Fruit fly (Drosophila melanogaster) whole organism, embryonic: ENCODE measurements around the gene shv.
A peak's percentile ranks its signal among the peaks of the same experiment; 100 is the strongest.

Experiments used
- CG10654 ChIP-seq: fragments of 200-800 bp; sonication (Bioruptor generic); optimal IDR thresholded peaks from 2 replicates; lab custom pipeline; 2016; ENCODE audit warnings: missing biosample characterization, missing genetic modification characterization
- CG12659 ChIP-seq: fragments of 200-800 bp; sonication (Bioruptor generic); optimal IDR thresholded peaks from 3 replicates; lab custom pipeline; 2017; ENCODE audit warnings: mild to moderate bottlenecking, missing biosample characterization, missing genetic modification reagents, missing genetic modification characterization
- CG13424 ChIP-seq: fragments of 200-800 bp; sonication (Bioruptor generic); optimal IDR thresholded peaks from 2 replicates; lab custom pipeline; 2019; ENCODE audit warnings: missing biosample characterization, mild to moderate bottlenecking, missing genetic modification characterization, moderate library complexity
- CG14710 ChIP-seq: fragments of 200-800 bp; sonication (Bioruptor generic); optimal IDR thresholded peaks from 3 replicates; lab custom pipeline; 2019; ENCODE audit warnings: missing biosample characterization, mild to moderate bottlenecking, missing genetic modification characterization, moderate library complexity
- CG15601 ChIP-seq: fragments of 200-800 bp; sonication (Bioruptor generic); optimal IDR thresholded peaks from 3 replicates; lab custom pipeline; 2019; ENCODE audit warnings: missing biosample characterization, mild to moderate bottlenecking, missing genetic modification characterization, moderate library complexity
- CG16813 ChIP-seq: fragments of 200-800 bp; sonication (Bioruptor generic); IDR thresholded peaks from 3 replicates; pipeline ENCODE4 v1.3.6; 2022; ENCODE audit warnings: missing biosample characterization, missing genetic modification characterization; ENCODE audit not compliant: partially characterized antibody
- CG17186 ChIP-seq: fragments of 200-800 bp; sonication (Bioruptor generic); optimal IDR thresholded peaks from 3 replicates; lab custom pipeline; 2017; ENCODE audit warnings: missing biosample characterization, missing genetic modification reagents, missing genetic modification characterization
- CG2116 ChIP-seq: fragments of 200-800 bp; sonication (Bioruptor generic); optimal IDR thresholded peaks from 3 replicates; lab custom pipeline; 2018; ENCODE audit warnings: missing biosample characterization, mild to moderate bottlenecking, missing genetic modification characterization
- CG30403 ChIP-seq: fragments of 200-800 bp; sonication (Bioruptor generic); optimal IDR thresholded peaks from 3 replicates; lab custom pipeline; 2016; ENCODE audit warnings: missing biosample characterization, missing genetic modification characterization
- CG33557 ChIP-seq: fragments of 200-800 bp; sonication (Bioruptor generic); optimal IDR thresholded peaks from 2 replicates; lab custom pipeline; 2019; ENCODE audit warnings: missing biosample characterization, mild to moderate bottlenecking, missing genetic modification characterization, moderate library complexity
- CG34224 ChIP-seq: fragments of 200-800 bp; sonication (Bioruptor generic); IDR thresholded peaks from 3 replicates; pipeline ENCODE4 v1.3.6; 2022; ENCODE audit warnings: missing biosample characterization, missing genetic modification characterization; ENCODE audit not compliant: partially characterized antibody
- CG34422 ChIP-seq: fragments of 200-800 bp; sonication (Bioruptor generic); IDR thresholded peaks from 3 replicates; pipeline ENCODE4 v1.3.6; 2022; ENCODE audit warnings: missing biosample characterization, missing genetic modification characterization
- CG3847 ChIP-seq: fragments of 200-800 bp; sonication (Bioruptor generic); IDR thresholded peaks from 2 replicates; pipeline ENCODE4 v1.3.6; 2022; ENCODE audit warnings: missing biosample characterization, missing genetic modification characterization
- CG4617 ChIP-seq: fragments of 200-800 bp; sonication (Bioruptor generic); optimal IDR thresholded peaks from 3 replicates; lab custom pipeline; 2016; ENCODE audit warnings: missing biosample characterization, missing genetic modification characterization, borderline replicate concordance
- CG8924 ChIP-seq: fragments of 200-800 bp; optimal IDR thresholded peaks from 3 replicates; lab custom pipeline; 2019; ENCODE audit warnings: missing biosample characterization, mild to moderate bottlenecking, missing genetic modification characterization, moderate library complexity
- CG9797 ChIP-seq: fragments of 200-800 bp; sonication (Bioruptor generic); optimal IDR thresholded peaks from 3 replicates; lab custom pipeline; 2018; ENCODE audit warnings: missing biosample characterization, mild to moderate bottlenecking, missing genetic modification characterization
- Dll ChIP-seq: fragments of 200-800 bp; sonication (Bioruptor generic); IDR thresholded peaks from 4 replicates; pipeline ENCODE4 v1.3.6; 2022; ENCODE audit warnings: missing biosample characterization, missing genetic modification characterization; ENCODE audit not compliant: partially characterized antibody
- Dp ChIP-seq: fragments of 200-800 bp; sonication (Bioruptor generic); optimal IDR thresholded peaks from 2 replicates; lab custom pipeline; 2018; ENCODE audit warnings: missing biosample characterization, mild to moderate bottlenecking, missing genetic modification characterization, moderate library complexity
- E2f1 ChIP-seq: fragments of 200-800 bp; sonication (Bioruptor generic); IDR thresholded peaks from 2 replicates; pipeline ENCODE4 v1.3.6; 2022; ENCODE audit warnings: missing biosample characterization, missing genetic modification characterization
- E2f2 ChIP-seq: fragments of 200-800 bp; sonication (Bioruptor generic); IDR thresholded peaks from 2 replicates; pipeline ENCODE4 v1.3.6; 2022; ENCODE audit warnings: missing biosample characterization, missing genetic modification characterization
- Ets97D ChIP-seq: fragments of 200-800 bp; sonication (Bioruptor generic); optimal IDR thresholded peaks from 3 replicates; lab custom pipeline; 2016; ENCODE audit warnings: missing biosample characterization, missing genetic modification characterization
- GATAe ChIP-seq: fragments of 200-800 bp; sonication (Bioruptor generic); conservative IDR thresholded peaks from 2 replicates; pipeline ENCODE4 v1.3.6; 2022; ENCODE audit warnings: missing biosample characterization, missing genetic modification characterization
- MBD-R2 ChIP-seq: fragments of 200-800 bp; sonication (Bioruptor generic); IDR thresholded peaks from 2 replicates; pipeline ENCODE4 v1.3.6; 2022; ENCODE audit warnings: missing biosample characterization, missing genetic modification characterization
- Med ChIP-seq: fragments of 200-800 bp; sonication (Bioruptor generic); peaks from one replicate; lab custom pipeline; 2016; ENCODE audit warnings: missing biosample characterization, missing genetic modification characterization, mild to moderate bottlenecking, inconsistent platforms, moderate library complexity
- Nf-YB ChIP-seq: fragments of 200-800 bp; sonication (Bioruptor generic); optimal IDR thresholded peaks from 3 replicates; lab custom pipeline; 2019; ENCODE audit warnings: missing biosample characterization, mild to moderate bottlenecking, missing genetic modification characterization, moderate library complexity
- Opbp ChIP-seq: fragments of 200-800 bp; sonication (Bioruptor generic); IDR thresholded peaks from 3 replicates; pipeline ENCODE4 v1.3.6; 2022; ENCODE audit warnings: missing biosample characterization, missing genetic modification characterization; ENCODE audit not compliant: partially characterized antibody
- Scr ChIP-seq: fragments of 200-800 bp; sonication (Bioruptor generic); IDR thresholded peaks from 2 replicates; pipeline ENCODE4 v1.3.6; 2022; ENCODE audit warnings: missing biosample characterization, missing genetic modification characterization; ENCODE audit not compliant: partially characterized antibody
- Sox102F ChIP-seq: fragments of 200-800 bp; sonication (Bioruptor generic); optimal IDR thresholded peaks from 2 replicates; lab custom pipeline; 2018; ENCODE audit warnings: missing biosample characterization, mild to moderate bottlenecking, missing genetic modification characterization, moderate library complexity
- Sry-δ ChIP-seq: fragments of 200-800 bp; sonication (Bioruptor generic); optimal IDR thresholded peaks from 2 replicates; lab custom pipeline; 2016; ENCODE audit warnings: missing biosample characterization, missing genetic modification characterization
- amos ChIP-seq: fragments of 200-800 bp; sonication (Bioruptor generic); IDR thresholded peaks from 2 replicates; pipeline ENCODE4 v1.3.6; 2022; ENCODE audit warnings: missing biosample characterization, missing genetic modification characterization; ENCODE audit not compliant: partially characterized antibody
- bsh ChIP-seq, 2 experiments: fragments of 200-800 bp; sonication (Bioruptor generic); optimal IDR thresholded peaks; 2 replicates each; lab custom pipeline; 2017 to 2018; ENCODE audit warnings: mild to moderate bottlenecking in 2 of 2, missing biosample characterization in 2 of 2, missing genetic modification characterization in 2 of 2, moderate library complexity in 1 of 2
- cas ChIP-seq: fragments of 200-800 bp; sonication (Bioruptor generic); IDR thresholded peaks from 2 replicates; pipeline ENCODE4 v1.3.6; 2022; ENCODE audit warnings: missing biosample characterization, missing genetic modification characterization
- cg ChIP-seq: fragments of 200-800 bp; sonication (Bioruptor generic); optimal IDR thresholded peaks from 3 replicates; lab custom pipeline; 2019; ENCODE audit warnings: missing biosample characterization, mild to moderate bottlenecking, missing genetic modification characterization, moderate library complexity
- dpn ChIP-seq, 2 experiments: fragments of 200-800 bp; sonication (Bioruptor generic); optimal IDR thresholded peaks; 3 replicates each; lab custom pipeline; 2016; ENCODE audit warnings: missing biosample characterization in 2 of 2, missing genetic modification characterization in 2 of 2
- fd3F ChIP-seq: fragments of 200-800 bp; sonication (Bioruptor generic); optimal IDR thresholded peaks from 2 replicates; lab custom pipeline; 2018; ENCODE audit warnings: missing biosample characterization, mild to moderate bottlenecking, missing genetic modification characterization, moderate library complexity
- fd96Cb ChIP-seq: fragments of 200-800 bp; sonication (Bioruptor generic); optimal IDR thresholded peaks from 2 replicates; lab custom pipeline; 2018; ENCODE audit warnings: missing biosample characterization, mild to moderate bottlenecking, missing genetic modification characterization, moderate library complexity
- gfzf ChIP-seq: fragments of 200-800 bp; sonication (Bioruptor generic); optimal IDR thresholded peaks from 2 replicates; lab custom pipeline; 2016; ENCODE audit warnings: missing biosample characterization, mild to moderate bottlenecking, missing genetic modification characterization, moderate library complexity
- hbn ChIP-seq: fragments of 200-800 bp; sonication (Bioruptor generic); IDR thresholded peaks from 2 replicates; pipeline ENCODE4 v1.3.6; 2022; ENCODE audit warnings: missing biosample characterization, missing genetic modification characterization; ENCODE audit not compliant: partially characterized antibody
- insv ChIP-seq, 2 experiments: fragments of 200-800 bp; sonication (Bioruptor generic); optimal IDR thresholded peaks; 3 replicates each; lab custom pipeline; 2016 to 2018; ENCODE audit warnings: missing biosample characterization in 2 of 2, missing genetic modification characterization in 2 of 2
- nerfin-2 ChIP-seq: fragments of 200-800 bp; sonication (Bioruptor generic); IDR thresholded peaks from 2 replicates; pipeline ENCODE4 v1.3.6; 2022; ENCODE audit warnings: missing biosample characterization, missing genetic modification characterization; ENCODE audit not compliant: partially characterized antibody
- phol ChIP-seq: fragments of 200-800 bp; sonication (Bioruptor generic); optimal IDR thresholded peaks from 3 replicates; lab custom pipeline; 2018; ENCODE audit warnings: missing biosample characterization, mild to moderate bottlenecking, missing genetic modification characterization, moderate library complexity
- pzg ChIP-seq: fragments of 200-800 bp; sonication (Bioruptor generic); optimal IDR thresholded peaks from 3 replicates; lab custom pipeline; 2018; ENCODE audit warnings: missing biosample characterization, mild to moderate bottlenecking, missing genetic modification characterization, moderate library complexity
- sim ChIP-seq: fragments of 200-800 bp; sonication (Bioruptor generic); IDR thresholded peaks from 2 replicates; pipeline ENCODE4 v1.3.6; 2022; ENCODE audit warnings: missing biosample characterization, missing genetic modification characterization
- trem ChIP-seq: fragments of 200-800 bp; optimal IDR thresholded peaks from 3 replicates; lab custom pipeline; 2019; ENCODE audit warnings: missing biosample characterization, mild to moderate bottlenecking, missing genetic modification characterization, moderate library complexity
- wdn ChIP-seq: fragments of 200-800 bp; sonication (Bioruptor generic); IDR thresholded peaks from 2 replicates; pipeline ENCODE4 v1.3.6; 2022; ENCODE audit warnings: missing biosample characterization, missing genetic modification characterization

The shv gene

dm6 chr2L:452872-453271, at the start of gene shv, which contains the start of gene crq (continued):
- no peak for TF ChIP-seq nerfin-2 (GFP tag; lab: Robert Waterston, UW)
- TF ChIP-seq gfzf (GFP tag; lab: Kevin White, UChicago) = peak; percentile 61
- TF ChIP-seq CG9797 (GFP tag; lab: Kevin White, UChicago) = peak; percentile 85
- peak; percentile 62 for TF ChIP-seq CG34224 (GFP tag; lab: Robert Waterston, UW)
- peak; percentile 52 for TF ChIP-seq CG8924 (tag; lab: Kevin White, UChicago)
- peak; percentile 32 for TF ChIP-seq CG33557
- TF ChIP-seq MBD-R2 (GFP tag; lab: Robert Waterston, UW) = peak; percentile 95
- TF ChIP-seq fd3F (GFP tag; lab: Kevin White, UChicago) = no peak
- TF ChIP-seq CG14710 = peak; percentile 50
- TF ChIP-seq cg (GFP tag; lab: Kevin White, UChicago) = peak; percentile 89
- TF ChIP-seq Med (GFP tag; lab: Kevin White, UChicago) = peak; percentile 72
- TF ChIP-seq Nf-YB = peak; percentile 99
- TF ChIP-seq trem = peak; percentile 54
- TF ChIP-seq Scr (GFP tag; lab: Robert Waterston, UW) = peak; percentile 41; the same call in 1 of the 2 replicates
- peak; percentile 72 for TF ChIP-seq CG4617 (GFP tag; lab: Kevin White, UChicago)
- peak; percentile 90 for TF ChIP-seq pzg (GFP tag; lab: Kevin White, UChicago)
- TF ChIP-seq CG12659 (GFP tag; lab: Kevin White, UChicago) = peak; percentile 72
- TF ChIP-seq phol (tag; lab: Kevin White, UChicago) = peak; percentile 0
- 0 out of 3 replicates have a peak, but pooled peaks have one; percentile 20 for TF ChIP-seq CG16813
- TF ChIP-seq cas (GFP tag; lab: Robert Waterston, UW) = no peak
- TF ChIP-seq Sry-δ (GFP tag; lab: Kevin White, UChicago) = peak; percentile 3
- peak; percentile 24 for TF ChIP-seq CG15601
- peak in 1 of 2 experiments; percentile 16 for TF ChIP-seq insv (GFP tag; optimal IDR thresholded peaks at IDR 0.05; lab: Kevin White, UChicago)
- TF ChIP-seq hbn (GFP tag; lab: Robert Waterston, UW) = peak; percentile 35; the same call in 1 of the 2 replicates
- TF ChIP-seq Dp (GFP tag; lab: Kevin White, UChicago) = peak; percentile 47
- TF ChIP-seq CG17186 (GFP tag; lab: Kevin White, UChicago) = peak; percentile 99
- TF ChIP-seq Opbp = peak; percentile 36; the same call in 1 of the 3 replicates
- peak; percentile 33; the same call in 1 of the 2 replicates for TF ChIP-seq CG3847 (GFP tag; lab: Robert Waterston, UW)
- TF ChIP-seq dpn (GFP tag; optimal IDR thresholded peaks at IDR 0.05; lab: Kevin White, UChicago) = no peak
- TF ChIP-seq E2f1 (GFP tag; lab: Robert Waterston, UW) = no peak

- TF ChIP-seq MBD-R2 (GFP tag; lab: Robert Waterston, UW) (peak; percentile 74), CG12659 (GFP tag; lab: Kevin White, UChicago) (peak; percentile 42), fd96Cb (tag; lab: Kevin White, UChicago) (no peak), bsh (GFP tag; optimal IDR thresholded peaks at IDR 0.05; lab: Kevin White, UChicago) (no peak), phol (tag; lab: Kevin White, UChicago) (peak; percentile 50), Ets97D (GFP tag; lab: Kevin White, UChicago) (peak; percentile 42), CG34422 (GFP tag; lab: Robert Waterston, UW) (no peak), CG10654 (no peak), Dp (GFP tag; lab: Kevin White, UChicago) (peak; percentile 94), E2f2 (GFP tag; lab: Robert Waterston, UW) (peak; percentile 93), amos (peak; percentile 64), CG2116 (peak; percentile 62), sim (GFP tag; lab: Robert Waterston, UW) (no peak), wdn (GFP tag; lab: Robert Waterston, UW) (no peak), Dll (peak; percentile 70; the same call in 3 of the 4 replicates), GATAe (GFP tag; lab: Robert Waterston, UW) (no peak), CG30403 (GFP tag; lab: Kevin White, UChicago) (peak; percentile 24), Sox102F (GFP tag; lab: Kevin White, UChicago) (no peak), CG13424 (tag; lab: Kevin White, UChicago) (peak; percentile 31)
Observed at dm6 chr2L:403627-404575, 49.0 kb upstream of the shv start, which contains the start of gene Polr1B. Gene Polr1B, plus strand, starts transcription at chr2L:404285.
